Worm (Caenorhabditis elegans): ENCODE measurements around the gene Y45G12B.3.

Y45G12B.3 gene

DNA sequence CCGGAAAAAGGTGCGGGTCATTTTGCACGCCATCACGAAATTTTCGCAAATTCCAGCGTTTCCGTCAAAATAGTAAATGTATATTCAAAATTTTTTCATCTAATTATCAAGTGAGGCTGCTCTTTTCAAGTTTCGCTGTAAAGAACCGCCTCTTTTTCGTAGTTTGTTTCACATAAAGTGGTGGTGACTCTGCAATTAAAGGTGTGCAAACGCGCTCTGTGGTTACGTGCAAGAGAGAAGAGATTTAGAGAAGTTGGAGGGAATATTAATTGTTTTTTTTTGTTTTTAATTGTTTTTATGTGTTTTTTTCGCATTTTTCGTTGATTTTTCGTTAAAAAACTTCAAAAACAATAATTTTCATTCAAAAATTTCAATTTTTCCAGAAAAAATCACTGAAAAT is 23.5 kb downstream of the Y45G12B.3 start, which contains the start of gene W02G9.3 (continued):
- TF ChIP-seq lsy-2 (tag; optimal IDR thresholded peaks at IDR 0.05) (peak; percentile 53 to 88), dmd-4 (tag; optimal IDR thresholded peaks at IDR 0.05) (no peak), unc-55 (GFP tag; optimal IDR thresholded peaks at IDR 0.05) (peak; percentile 94), snpc-4 (tag; optimal IDR thresholded peaks at IDR 0.05) (peak; percentile 50), C34F6.9 (tag; optimal IDR thresholded peaks at IDR 0.05) (peak; percentile 92), unc-62 (GFP tag; optimal IDR thresholded peaks at IDR 0.05) (no peak), Y55F3AM.14 (GFP tag; optimal IDR thresholded peaks at IDR 0.05) (no peak), mdl-1 (tag; optimal IDR thresholded peaks at IDR 0.05) (no peak), nhr-77 (tag; optimal IDR thresholded peaks at IDR 0.05) (no peak)

ce11 chrV:2671155-2671554 is 24.9 kb downstream of the Y45G12B.3 start, which contains the start of gene kel-8:
kel-8 (plus strand) TSS chrV:2671455.
- TF ChIP-seq egl-27 (tag; optimal IDR thresholded peaks at IDR 0.05) (no peak), mab-5 (tag; optimal IDR thresholded peaks at IDR 0.05) (no peak), nhr-25 (tag; optimal IDR thresholded peaks at IDR 0.05) (peak; percentile 28)

ce11 chrV:2666600-2666999 is 29.5 kb downstream of the Y45G12B.3 start, which contains the start of gene W02G9.4:
W02G9.4 (plus strand) TSS chrV:2666900.
- no peak for TF ChIP-seq crh-2 (tag; optimal IDR thresholded peaks at IDR 0.05)
- no peak for TF ChIP-seq sma-3 (GFP tag; optimal IDR thresholded peaks at IDR 0.05)
- TF ChIP-seq ZK546.5 (tag; optimal IDR thresholded peaks at IDR 0.05) = no peak
- TF ChIP-seq unc-62 (GFP tag; optimal IDR thresholded peaks at IDR 0.05) = no peak
- TF ChIP-seq lsy-2 (tag; optimal IDR thresholded peaks at IDR 0.05) = no peak

ce11 chrV:2664525-2665053 is 31.5 kb downstream of the Y45G12B.3 start, which contains the start of gene ndx-2:
ndx-2 (minus strand) TSS chrV:2665003.
- TF ChIP-seq lin-13 (GFP tag; optimal IDR thresholded peaks at IDR 0.05) (no peak), Y55F3AM.14 (GFP tag; optimal IDR thresholded peaks at IDR 0.05) (no peak), nhr-10 (tag; optimal IDR thresholded peaks at IDR 0.05) (no peak), fos-1 (tag; optimal IDR thresholded peaks at IDR 0.05) (peak; percentile 14), ztf-1 (GFP tag; conservative IDR thresholded peaks at IDR 0.05) (no peak), skn-1 (tag; optimal IDR thresholded peaks at IDR 0.05) (no peak), peb-1 (tag; optimal IDR thresholded peaks at IDR 0.05) (no peak), nhr-237 (tag; optimal IDR thresholded peaks at IDR 0.05) (no peak)

- no peak for TF ChIP-seq sma-9 (GFP tag; optimal IDR thresholded peaks at IDR 0.05)
- no peak for TF ChIP-seq sma-9 (tag; optimal IDR thresholded peaks at IDR 0.05)
- no peak for TF ChIP-seq mab-5 (tag; optimal IDR thresholded peaks at IDR 0.05)
- no peak for TF ChIP-seq peb-1 (tag; optimal IDR thresholded peaks at IDR 0.05)
- TF ChIP-seq ama-1 (optimal IDR thresholded peaks at IDR 0.05) = no peak
- no peak for TF ChIP-seq elt-3 (tag; optimal IDR thresholded peaks at IDR 0.05)
- no peak for TF ChIP-seq lin-11 (tag; optimal IDR thresholded peaks at IDR 0.05)
- no peak for TF ChIP-seq sma-3 (GFP tag; optimal IDR thresholded peaks at IDR 0.05)
- TF ChIP-seq nhr-25 (tag; optimal IDR thresholded peaks at IDR 0.05) = no peak
- no peak for TF ChIP-seq snpc-4 (tag; optimal IDR thresholded peaks at IDR 0.05)
- TF ChIP-seq Y55F3AM.14 (GFP tag; optimal IDR thresholded peaks at IDR 0.05) = no peak
- no peak for TF ChIP-seq mbf-1 (tag; optimal IDR thresholded peaks at IDR 0.05)
These were observed 35.6 kb downstream of the Y45G12B.3 start for ce11 chrV:2660457-2660856.

- peak; percentile 35 for TF ChIP-seq gmeb-1 (tag; optimal IDR thresholded peaks at IDR 0.05)
- TF ChIP-seq peb-1 (tag; optimal IDR thresholded peaks at IDR 0.05) = no peak
- peak; percentile 16 for TF ChIP-seq crh-2 (tag; optimal IDR thresholded peaks at IDR 0.05)
- peak; percentile 22 for TF ChIP-seq unc-55 (GFP tag; optimal IDR thresholded peaks at IDR 0.05)
- TF ChIP-seq nhr-10 (tag; optimal IDR thresholded peaks at IDR 0.05) = no peak
- no peak for TF ChIP-seq unc-39 (tag; optimal IDR thresholded peaks at IDR 0.05)
- peak; percentile 17 for TF ChIP-seq C34F6.9 (tag; optimal IDR thresholded peaks at IDR 0.05)
- TF ChIP-seq ama-1 (optimal IDR thresholded peaks at IDR 0.05) = no peak
- TF ChIP-seq lsy-2 (tag; optimal IDR thresholded peaks at IDR 0.05) = peak in 1 of 2 experiments; percentile 46
These were observed 38.4 kb downstream of the Y45G12B.3 start for ce11 chrV:2657682-2658081.

DNA sequence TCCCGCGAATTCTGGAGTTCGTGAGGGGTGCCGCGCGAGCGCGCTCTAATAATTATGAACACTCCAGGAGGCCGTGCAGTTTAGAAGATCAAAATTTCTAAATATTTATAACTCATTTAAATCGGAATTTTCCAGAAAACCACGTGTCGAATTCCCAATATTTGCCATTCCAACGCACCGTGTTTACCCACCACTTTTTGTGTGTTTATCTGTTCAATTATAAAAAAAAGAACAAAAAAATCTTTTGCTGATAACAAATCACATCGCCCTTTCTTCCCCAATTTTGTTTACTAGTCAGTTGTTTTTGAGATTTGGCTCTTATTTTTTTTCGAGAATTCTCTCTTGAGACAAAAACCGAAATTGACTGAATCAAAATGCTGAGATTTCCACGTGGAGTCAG is 39.9 kb downstream of the Y45G12B.3 start:
- TF ChIP-seq peb-1 (tag; optimal IDR thresholded peaks at IDR 0.05) (no peak), nhr-77 (tag; optimal IDR thresholded peaks at IDR 0.05) (no peak), elt-1 (tag; optimal IDR thresholded peaks at IDR 0.05) (no peak), egl-27 (tag; optimal IDR thresholded peaks at IDR 0.05) (no peak), nhr-237 (tag; optimal IDR thresholded peaks at IDR 0.05) (no peak), mdl-1 (tag; optimal IDR thresholded peaks at IDR 0.05) (no peak), lsy-2 (tag; optimal IDR thresholded peaks at IDR 0.05) (no peak), alr-1 (tag; optimal IDR thresholded peaks at IDR 0.05) (no peak), mbf-1 (tag; optimal IDR thresholded peaks at IDR 0.05) (no peak), ztf-4 (tag; optimal IDR thresholded peaks at IDR 0.05) (no peak), sem-4 (tag; optimal IDR thresholded peaks at IDR 0.05) (no peak)
